Fruit fly (Drosophila melanogaster): ENCODE data around the gene frma.

frma gene

DNA sequence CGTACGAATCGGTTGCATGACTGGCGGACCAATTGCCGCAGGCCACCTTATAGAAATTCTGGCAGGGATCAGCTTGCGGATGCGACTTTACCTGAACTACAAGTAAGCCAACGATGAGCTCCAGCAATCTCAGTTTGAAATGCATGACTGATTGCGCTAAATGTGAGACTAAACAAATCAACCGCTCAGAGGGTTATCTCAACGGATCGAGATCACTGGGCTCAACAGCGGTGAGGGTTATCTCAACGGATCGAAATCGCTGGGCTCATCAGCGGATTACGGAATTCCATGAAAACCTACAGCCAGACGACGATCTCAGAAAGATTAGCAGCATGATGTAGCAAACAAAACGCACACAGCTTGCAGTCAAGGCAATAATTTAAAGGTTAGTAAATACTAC, at the start of gene frma:
Gene frma, minus strand, starts transcription at position 152 of the 400 bp plus-strand sequence.
- no peak for TF ChIP-seq Mio (GFP tag; optimal IDR thresholded peaks at IDR 0.05)

DNA sequence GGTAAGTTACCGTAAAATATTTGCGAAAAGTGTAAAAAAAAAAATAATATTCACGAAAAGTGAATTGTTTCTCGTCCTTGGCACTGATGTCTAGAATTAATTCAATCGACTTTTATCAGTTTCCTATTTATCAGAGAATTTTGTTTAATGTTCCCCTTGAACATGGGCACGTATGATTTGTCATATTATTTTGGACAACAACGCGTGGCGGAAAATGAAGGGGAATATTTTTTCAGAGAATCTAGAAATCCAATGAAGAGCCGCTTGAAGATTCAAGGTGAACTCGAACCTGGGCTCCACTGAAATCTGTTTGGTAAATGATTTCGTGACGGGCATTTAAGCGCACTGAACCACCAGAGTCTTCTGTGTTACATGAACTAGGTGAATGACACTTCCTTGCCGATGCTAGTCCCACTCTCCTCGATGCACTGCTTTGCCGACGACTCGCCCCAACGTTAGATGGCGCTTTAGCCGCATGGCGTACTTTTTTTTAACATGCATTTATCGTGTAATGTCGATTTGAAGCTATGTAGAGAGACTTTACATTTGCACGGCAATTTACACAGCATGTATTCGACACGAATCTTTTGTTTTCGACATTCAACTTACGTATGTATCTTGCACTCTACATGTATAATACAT, 28.5 kb upstream of the frma start:
- TF ChIP-seq Abd-B (GFP tag; optimal IDR thresholded peaks at IDR 0.05) (no peak), Myc (optimal IDR thresholded peaks at IDR 0.05) (no peak), Jra (GFP tag; optimal IDR thresholded peaks at IDR 0.05) (no peak), jim (GFP tag; optimal IDR thresholded peaks at IDR 0.05) (no peak), dmrt93B (GFP tag; optimal IDR thresholded peaks at IDR 0.05) (no peak), CrebA (GFP tag; optimal IDR thresholded peaks at IDR 0.05; ENCODE audit: borderline replicate concordance) (no peak), Hr78 (GFP tag; optimal IDR thresholded peaks at IDR 0.05) (no peak), br (GFP tag; optimal IDR thresholded peaks at IDR 0.05) (peak; percentile 19), Rel (GFP tag; optimal IDR thresholded peaks at IDR 0.05) (no peak), Rel (tag; optimal IDR thresholded peaks at IDR 0.05) (peak; percentile 56), fru (GFP tag; optimal IDR thresholded peaks at IDR 0.05) (peak; percentile 20), HLH106 (tag; optimal IDR thresholded peaks at IDR 0.05) (no peak), GATAd (GFP tag; optimal IDR thresholded peaks at IDR 0.05) (no peak), usp (GFP tag; optimal IDR thresholded peaks at IDR 0.05) (no peak), Dif (GFP tag; optimal IDR thresholded peaks at IDR 0.05; ENCODE audit: partially characterized antibody) (no peak), OdsH (GFP tag; optimal IDR thresholded peaks at IDR 0.05) (no peak), pan (optimal IDR thresholded peaks at IDR 0.05) (no peak), Sp1 (GFP tag; optimal IDR thresholded peaks at IDR 0.05) (no peak), sage (GFP tag; optimal IDR thresholded peaks at IDR 0.05) (no peak), foxo (GFP tag; optimal IDR thresholded peaks at IDR 0.05) (peak in 1 of 2 experiments; percentile 2), h (GFP tag; optimal IDR thresholded peaks at IDR 0.05) (peak; percentile 34), ey (GFP tag; optimal IDR thresholded peaks at IDR 0.05) (no peak)

DNA sequence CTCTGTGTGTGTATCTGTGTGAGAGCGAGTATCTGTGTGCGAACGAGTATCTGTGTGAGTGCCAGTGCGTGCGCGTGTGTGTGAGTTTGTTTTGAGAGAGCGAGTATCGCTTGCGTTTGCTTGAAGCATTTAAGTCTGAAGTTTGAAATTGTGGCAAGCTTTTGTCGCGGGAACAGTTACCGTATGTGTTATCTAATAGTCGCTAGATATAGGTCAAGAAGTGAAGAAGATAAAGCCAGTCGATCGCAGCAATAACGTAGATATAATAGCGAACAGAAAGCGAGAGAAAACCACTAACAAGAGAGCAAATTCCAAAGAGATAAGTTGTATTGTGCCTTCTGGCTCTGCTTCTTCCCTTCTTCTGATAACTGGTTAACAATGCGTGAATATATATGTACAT, 22.3 kb upstream of the frma start:
- TF ChIP-seq OdsH (GFP tag; optimal IDR thresholded peaks at IDR 0.05) (no peak), rgr (GFP tag; optimal IDR thresholded peaks at IDR 0.05) (no peak), h (GFP tag; optimal IDR thresholded peaks at IDR 0.05) (no peak), jim (GFP tag; optimal IDR thresholded peaks at IDR 0.05) (no peak), woc (GFP tag; optimal IDR thresholded peaks at IDR 0.05) (no peak), GATAd (GFP tag; optimal IDR thresholded peaks at IDR 0.05) (no peak), sage (GFP tag; optimal IDR thresholded peaks at IDR 0.05) (no peak), ey (GFP tag; optimal IDR thresholded peaks at IDR 0.05) (no peak), Abd-B (GFP tag; optimal IDR thresholded peaks at IDR 0.05) (no peak), brk (GFP tag; optimal IDR thresholded peaks at IDR 0.05) (no peak), HLH106 (tag; optimal IDR thresholded peaks at IDR 0.05) (no peak), Rel (GFP tag; optimal IDR thresholded peaks at IDR 0.05) (no peak), Rel (tag; optimal IDR thresholded peaks at IDR 0.05) (no peak), lola (GFP tag; optimal IDR thresholded peaks at IDR 0.05) (no peak), dmrt93B (GFP tag; optimal IDR thresholded peaks at IDR 0.05) (no peak)

DNA sequence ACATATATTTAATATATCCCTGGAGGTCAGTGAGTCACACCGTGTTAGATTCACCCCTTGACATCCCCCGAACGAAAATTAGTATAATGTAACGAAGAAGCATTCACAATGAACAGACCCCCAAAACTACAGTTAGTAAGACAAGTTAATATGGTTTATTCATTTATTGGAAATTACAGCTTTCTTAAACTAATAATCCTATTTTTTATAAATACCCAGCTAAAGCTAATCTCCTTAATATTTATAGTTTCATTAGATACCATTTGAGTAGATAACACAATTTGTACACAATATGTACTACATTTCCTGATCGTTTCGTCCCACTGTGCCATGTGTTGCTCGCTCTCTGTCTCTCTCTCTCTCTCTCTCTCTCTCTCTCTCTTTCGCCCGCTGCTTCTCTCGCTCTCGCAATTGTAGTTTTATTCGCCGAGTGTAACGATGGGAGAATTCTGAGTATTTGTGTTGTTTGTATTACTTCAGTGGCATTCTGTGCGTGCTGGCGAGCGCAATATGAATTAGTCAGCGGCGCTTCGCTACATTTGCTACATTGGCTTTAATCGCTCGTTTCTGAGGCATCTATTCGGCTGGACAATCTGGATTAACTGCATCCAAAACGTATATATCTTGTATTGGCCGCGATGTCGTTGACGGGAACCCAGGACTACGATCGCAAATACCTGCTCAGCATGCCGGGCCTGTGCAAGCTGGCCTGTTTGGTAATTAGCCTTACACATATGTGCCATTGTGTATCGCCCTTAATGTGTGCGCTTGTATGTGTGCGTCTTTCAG, 21.1 kb upstream of the frma start:
- TF ChIP-seq N (GFP tag; optimal IDR thresholded peaks at IDR 0.05), result no peak
- peak; percentile 98 for TF ChIP-seq Vsx2 (GFP tag; optimal IDR thresholded peaks at IDR 0.05; ENCODE audit: partially characterized antibody)
- peak; percentile 14 for TF ChIP-seq ey (GFP tag; optimal IDR thresholded peaks at IDR 0.05)
- TF ChIP-seq Hnf4 (GFP tag; optimal IDR thresholded peaks at IDR 0.05), result peak; percentile 43
- no peak for TF ChIP-seq lola (GFP tag; optimal IDR thresholded peaks at IDR 0.05)
- TF ChIP-seq Rel (GFP tag; optimal IDR thresholded peaks at IDR 0.05), result no peak
- no peak for TF ChIP-seq Rel (tag; optimal IDR thresholded peaks at IDR 0.05)
- TF ChIP-seq Hr78 (GFP tag; optimal IDR thresholded peaks at IDR 0.05), result no peak
- TF ChIP-seq Sp1 (GFP tag; optimal IDR thresholded peaks at IDR 0.05), result no peak
- TF ChIP-seq Mio (GFP tag; optimal IDR thresholded peaks at IDR 0.05), result no peak
- no peak for TF ChIP-seq usp (GFP tag; optimal IDR thresholded peaks at IDR 0.05)
- TF ChIP-seq sage (GFP tag; optimal IDR thresholded peaks at IDR 0.05), result no peak
- TF ChIP-seq sv (GFP tag; optimal IDR thresholded peaks at IDR 0.05), result no peak
- TF ChIP-seq Hr83 (GFP tag; optimal IDR thresholded peaks at IDR 0.05; ENCODE audit: poor library complexity, severe bottlenecking), result no peak
- peak; percentile 39 for TF ChIP-seq psq (GFP tag; optimal IDR thresholded peaks at IDR 0.05)
- TF ChIP-seq rgr (GFP tag; optimal IDR thresholded peaks at IDR 0.05), result peak; percentile 20
- TF ChIP-seq br (GFP tag; optimal IDR thresholded peaks at IDR 0.05), result no peak
- peak; percentile 95 for TF ChIP-seq Dif (GFP tag; optimal IDR thresholded peaks at IDR 0.05; ENCODE audit: partially characterized antibody)
- peak; percentile 60 for TF ChIP-seq woc (GFP tag; optimal IDR thresholded peaks at IDR 0.05)
- TF ChIP-seq Myc (optimal IDR thresholded peaks at IDR 0.05), result no peak
- TF ChIP-seq foxo (GFP tag; optimal IDR thresholded peaks at IDR 0.05), result peak in 1 of 2 experiments; percentile 50
- no peak for TF ChIP-seq GATAd (GFP tag; optimal IDR thresholded peaks at IDR 0.05)
- TF ChIP-seq Dfd (GFP tag; optimal IDR thresholded peaks at IDR 0.05), result no peak
- TF ChIP-seq h (GFP tag; optimal IDR thresholded peaks at IDR 0.05), result peak; percentile 49
- no peak for TF ChIP-seq CrebA (GFP tag; optimal IDR thresholded peaks at IDR 0.05; ENCODE audit: borderline replicate concordance)
- TF ChIP-seq CG9705 (GFP tag; optimal IDR thresholded peaks at IDR 0.05), result no peak
- TF ChIP-seq pan (optimal IDR thresholded peaks at IDR 0.05), result no peak
- no peak for TF ChIP-seq CG32264 (GFP tag; optimal IDR thresholded peaks at IDR 0.05)
- peak; percentile 31 for TF ChIP-seq brk (GFP tag; optimal IDR thresholded peaks at IDR 0.05)
- no peak for TF ChIP-seq dsf (GFP tag; optimal IDR thresholded peaks at IDR 0.05; ENCODE audit: borderline replicate concordance)
- no peak for TF ChIP-seq dmrt93B (GFP tag; optimal IDR thresholded peaks at IDR 0.05)
- peak; percentile 45 for TF ChIP-seq OdsH (GFP tag; optimal IDR thresholded peaks at IDR 0.05)
- TF ChIP-seq fru (GFP tag; optimal IDR thresholded peaks at IDR 0.05), result peak; percentile 88
- TF ChIP-seq jim (GFP tag; optimal IDR thresholded peaks at IDR 0.05), result no peak
